Worm (Caenorhabditis elegans): ENCODE data around the gene B0432.14.
A peak's percentile ranks its signal among the peaks of the same experiment; 100 is the strongest.

The B0432.14 gene

ce11 chrII:216598-216997 lies 47.6 kb upstream of the B0432.14 start, which contains the start of gene F48A11.4 (continued):
- TF ChIP-seq let-607 (tag; optimal IDR thresholded peaks at IDR 0.05) (peak; percentile 39 to 62), nhr-27 (tag; optimal IDR thresholded peaks at IDR 0.05) (no peak), Y53F4B.3 (GFP tag; IDR thresholded peaks at IDR 0.05) (no peak), mes-4 (tag; optimal IDR thresholded peaks at IDR 0.05) (no peak), aptf-3 (GFP tag; IDR thresholded peaks at IDR 0.05) (no peak), dox-1 (GFP tag; IDR thresholded peaks at IDR 0.05) (peak; percentile 84), Y67H2A.10 (GFP tag; conservative IDR thresholded peaks at IDR 0.05) (no peak), ccch-3 (GFP tag; optimal IDR thresholded peaks at IDR 0.05) (no peak), ztf-6 (GFP tag; IDR thresholded peaks at IDR 0.05) (no peak), Y79H2A.3 (GFP tag; conservative IDR thresholded peaks at IDR 0.05) (0 out of 2 replicates have a peak, but pooled peaks have one; percentile 41), egl-44 (GFP tag; IDR thresholded peaks at IDR 0.05) (peak; percentile 71; the same call in 1 of the 2 replicates), snpc-1.3 (tag; optimal IDR thresholded peaks at IDR 0.05; ENCODE audit: insufficient read depth) (peak; percentile 53), snpc-1.1 (tag; optimal IDR thresholded peaks at IDR 0.05; ENCODE audit: insufficient read depth) (no peak), ceh-58 (GFP tag; IDR thresholded peaks at IDR 0.05) (0 out of 2 replicates have a peak, but pooled peaks have one; percentile 4), rcor-1 (GFP tag; IDR thresholded peaks at IDR 0.05) (peak; percentile 93), lin-54 (GFP tag; optimal IDR thresholded peaks at IDR 0.05) (peak; percentile 99), B0019.2 (GFP tag; conservative IDR thresholded peaks at IDR 0.05) (0 out of 2 replicates have a peak, but pooled peaks have one; percentile 4), die-1 (tag; optimal IDR thresholded peaks at IDR 0.05) (peak; percentile 19), egrh-3 (GFP tag; IDR thresholded peaks at IDR 0.05) (no peak), hsf-1 (GFP tag; IDR thresholded peaks at IDR 0.05) (peak; percentile 52; the same call in 1 of the 2 replicates), C06A6.2 (GFP tag; conservative IDR thresholded peaks at IDR 0.05) (peak; percentile 90), B0035.1 (tag; optimal IDR thresholded peaks at IDR 0.05) (peak; percentile 71), F57A8.1 (GFP tag; optimal IDR thresholded peaks at IDR 0.05) (no peak), ztf-18 (tag; optimal IDR thresholded peaks at IDR 0.05) (peak; percentile 61), ceh-100 (GFP tag; IDR thresholded peaks at IDR 0.05) (peak; percentile 79), madf-6 (GFP tag; IDR thresholded peaks at IDR 0.05) (peak; percentile 82), ztf-22 (GFP tag; optimal IDR thresholded peaks at IDR 0.05) (no peak), gei-17 (GFP tag; optimal IDR thresholded peaks at IDR 0.05) (peak; percentile 73), ztf-25 (GFP tag; IDR thresholded peaks at IDR 0.05) (no peak), hlh-26 (GFP tag; conservative IDR thresholded peaks at IDR 0.05) (no peak), akir-1 (GFP tag; optimal IDR thresholded peaks at IDR 0.05) (no peak), lsl-1 (GFP tag; optimal IDR thresholded peaks at IDR 0.05) (peak; percentile 55), nfyb-1 (GFP tag; IDR thresholded peaks at IDR 0.05) (peak; percentile 95), hmg-1.2 (GFP tag; IDR thresholded peaks at IDR 0.05) (peak; percentile 60), unc-62 (GFP tag; optimal IDR thresholded peaks at IDR 0.05) (no peak), efl-1 (GFP tag; optimal IDR thresholded peaks at IDR 0.05) (peak; percentile 93), F55B11.4 (tag; optimal IDR thresholded peaks at IDR 0.05; ENCODE audit: borderline replicate concordance, insufficient read depth) (no peak), mxl-1 (tag; optimal IDR thresholded peaks at IDR 0.05) (no peak), nfya-1 (tag; optimal IDR thresholded peaks at IDR 0.05; ENCODE audit: borderline replicate concordance, insufficient read depth) (no peak), K12H6.12 (tag; optimal IDR thresholded peaks at IDR 0.05) (peak; percentile 68), F10E7.11 (tag; optimal IDR thresholded peaks at IDR 0.05) (no peak), attf-5 (GFP tag; optimal IDR thresholded peaks at IDR 0.05) (peak; percentile 77), atf-7 (tag; optimal IDR thresholded peaks at IDR 0.05) (peak; percentile 61), unc-130 (GFP tag; optimal IDR thresholded peaks at IDR 0.05) (peak; percentile 31), him-1 (tag; optimal IDR thresholded peaks at IDR 0.05) (peak; percentile 88), F57C9.4 (tag; optimal IDR thresholded peaks at IDR 0.05) (peak; percentile 78), lag-1 (GFP tag; IDR thresholded peaks at IDR 0.05) (0 out of 2 replicates have a peak, but pooled peaks have one; percentile 62), bed-1 (GFP tag; IDR thresholded peaks at IDR 0.05) (0 out of 2 replicates have a peak, but pooled peaks have one; percentile 42)

Data from whole organism, young adult.